Worm (Caenorhabditis elegans) whole organism, L3 larva: Measurements from ENCODE around the gene F23D12.2.

Experiments
- R02D3.7 ChIP-seq: fragments of 150-350 bp; optimal IDR thresholded peaks from 2 replicates; lab custom pipeline; 2014; ENCODE audit warnings: missing biosample characterization, missing genetic modification characterization
- ZK546.5 ChIP-seq: sonication (generic microtip); optimal IDR thresholded peaks from 2 replicates; lab custom pipeline; 2017; ENCODE audit warnings: missing biosample characterization, missing genetic modification characterization
- ama-1 ChIP-seq: fragments of 150-350 bp; optimal IDR thresholded peaks from 2 replicates; lab custom pipeline; 2018
- ceh-16 ChIP-seq: sonication (generic microtip); optimal IDR thresholded peaks from 2 replicates; lab custom pipeline; 2017; ENCODE audit warnings: missing biosample characterization, missing genetic modification characterization
- ceh-28 ChIP-seq: fragments of 150-350 bp; optimal IDR thresholded peaks from 2 replicates; lab custom pipeline; 2014; ENCODE audit warnings: missing biosample characterization, missing genetic modification reagents, missing genetic modification characterization
- ceh-9 ChIP-seq: sonication (generic microtip); optimal IDR thresholded peaks from 2 replicates; lab custom pipeline; 2018; ENCODE audit warnings: missing biosample characterization, missing genetic modification characterization
- egl-27 ChIP-seq: sonication (generic microtip); optimal IDR thresholded peaks from 4 replicates; lab custom pipeline; 2017; ENCODE audit warnings: missing biosample characterization, missing genetic modification reagents, missing genetic modification characterization
- egl-5 ChIP-seq: fragments of 150-350 bp; optimal IDR thresholded peaks from 2 replicates; lab custom pipeline; 2017; ENCODE audit warnings: missing biosample characterization, missing genetic modification reagents, missing genetic modification characterization, inconsistent platforms
- elt-1 ChIP-seq: fragments of 150-350 bp; optimal IDR thresholded peaks from 2 replicates; lab custom pipeline; 2014; ENCODE audit warnings: missing biosample characterization, missing genetic modification characterization
- elt-3 ChIP-seq, 3 experiments: fragments of 150-350 bp in 1 of 3; sonication (generic microtip) in 2 of 3; optimal IDR thresholded peaks; 2 replicates in 2 of 3; 4 replicates in 1 of 3; lab custom pipeline; 2014 to 2017; ENCODE audit warnings: missing biosample characterization in 3 of 3, missing genetic modification characterization in 3 of 3
- eor-1 ChIP-seq, 2 experiments: fragments of 150-350 bp; optimal IDR thresholded peaks; 2 replicates each; lab custom pipeline; 2014 to 2018; ENCODE audit warnings: missing biosample characterization in 2 of 2, missing genetic modification characterization in 2 of 2
- fkh-10 ChIP-seq: sonication (generic microtip); optimal IDR thresholded peaks from 2 replicates; lab custom pipeline; 2017; ENCODE audit warnings: missing biosample characterization, missing genetic modification reagents, missing genetic modification characterization
- fkh-2 ChIP-seq: fragments of 150-350 bp; optimal IDR thresholded peaks from 2 replicates; lab custom pipeline; 2014; ENCODE audit warnings: missing biosample characterization, missing genetic modification reagents, missing genetic modification characterization
- fos-1 ChIP-seq: fragments of 150-350 bp; optimal IDR thresholded peaks from 2 replicates; lab custom pipeline; 2014; ENCODE audit warnings: missing biosample characterization, missing genetic modification characterization
- hmg-11 ChIP-seq: sonication (generic microtip); optimal IDR thresholded peaks from 2 replicates; lab custom pipeline; 2016; ENCODE audit warnings: missing genetic modification characterization, missing compliant biosample characterization
- jun-1 ChIP-seq: fragments of 150-350 bp; optimal IDR thresholded peaks from 2 replicates; lab custom pipeline; 2014; ENCODE audit warnings: missing biosample characterization, missing genetic modification reagents, missing genetic modification characterization
- lin-39 ChIP-seq: fragments of 150-350 bp; optimal IDR thresholded peaks from 2 replicates; lab custom pipeline; 2018; ENCODE audit warnings: missing biosample characterization, missing genetic modification reagents, missing genetic modification characterization
- lsy-12 ChIP-seq: sonication (generic microtip); optimal IDR thresholded peaks from 2 replicates; lab custom pipeline; 2016; ENCODE audit warnings: mild to moderate bottlenecking, missing genetic modification characterization, missing compliant biosample characterization
- mml-1 ChIP-seq: fragments of 150-350 bp; sonication (generic microtip); optimal IDR thresholded peaks from 3 replicates; lab custom pipeline; 2014; ENCODE audit warnings: missing biosample characterization, missing genetic modification characterization
- nfya-1 ChIP-seq: sonication (generic microtip); optimal IDR thresholded peaks from 2 replicates; lab custom pipeline; 2017; ENCODE audit warnings: missing genetic modification characterization, mild to moderate bottlenecking, missing compliant biosample characterization, antibody characterized with exemption, moderate library complexity; ENCODE audit not compliant: insufficient read depth
- nhr-11 ChIP-seq: fragments of 150-350 bp; optimal IDR thresholded peaks from 2 replicates; lab custom pipeline; 2014; ENCODE audit warnings: missing biosample characterization, missing genetic modification characterization
- nhr-12 ChIP-seq: fragments of 150-350 bp; optimal IDR thresholded peaks from 2 replicates; lab custom pipeline; 2014; ENCODE audit warnings: missing biosample characterization, missing genetic modification characterization
- nhr-23 ChIP-seq: fragments of 150-350 bp; optimal IDR thresholded peaks from 2 replicates; lab custom pipeline; 2014; ENCODE audit warnings: missing biosample characterization, missing genetic modification reagents, missing genetic modification characterization
- nhr-237 ChIP-seq: fragments of 150-350 bp; optimal IDR thresholded peaks from 2 replicates; lab custom pipeline; 2014; ENCODE audit warnings: missing biosample characterization, missing genetic modification characterization
- nhr-28 ChIP-seq: fragments of 150-350 bp; optimal IDR thresholded peaks from 2 replicates; lab custom pipeline; 2014; ENCODE audit warnings: missing biosample characterization, missing genetic modification characterization
- nhr-43 ChIP-seq: sonication (generic microtip); optimal IDR thresholded peaks from 2 replicates; lab custom pipeline; 2016; ENCODE audit warnings: mild to moderate bottlenecking, missing genetic modification characterization, missing compliant biosample characterization; ENCODE audit not compliant: poor library complexity, severe bottlenecking
- nhr-67 ChIP-seq: fragments of 150-350 bp; optimal IDR thresholded peaks from 2 replicates; lab custom pipeline; 2014; ENCODE audit warnings: missing biosample characterization, missing genetic modification characterization
- nhr-76 ChIP-seq: fragments of 150-350 bp; sonication (generic microtip); optimal IDR thresholded peaks from 5 replicates; lab custom pipeline; 2014; ENCODE audit warnings: missing biosample characterization, missing genetic modification characterization
- nhr-77 ChIP-seq: fragments of 150-350 bp; optimal IDR thresholded peaks from 2 replicates; lab custom pipeline; 2014; ENCODE audit warnings: missing biosample characterization, missing genetic modification characterization
- skn-1 ChIP-seq: fragments of 150-350 bp; optimal IDR thresholded peaks from 2 replicates; lab custom pipeline; 2014; ENCODE audit warnings: missing biosample characterization, missing genetic modification characterization
- snpc-4 ChIP-seq: fragments of 150-350 bp; optimal IDR thresholded peaks from 2 replicates; lab custom pipeline; 2014; ENCODE audit warnings: missing biosample characterization, missing genetic modification characterization
- tbx-2 ChIP-seq: sonication (generic microtip); optimal IDR thresholded peaks from 2 replicates; lab custom pipeline; 2016; ENCODE audit warnings: mild to moderate bottlenecking, missing genetic modification characterization, missing compliant biosample characterization
- unc-62 ChIP-seq: fragments of 150-350 bp; sonication (generic microtip); optimal IDR thresholded peaks from 4 replicates; lab custom pipeline; 2014; ENCODE audit warnings: missing biosample characterization, missing genetic modification reagents, missing genetic modification characterization
- zag-1 ChIP-seq: fragments of 150-350 bp; optimal IDR thresholded peaks from 2 replicates; lab custom pipeline; 2014; ENCODE audit warnings: missing biosample characterization, missing genetic modification characterization
- ztf-11 ChIP-seq: fragments of 150-350 bp; optimal IDR thresholded peaks from 2 replicates; lab custom pipeline; 2014; ENCODE audit warnings: missing biosample characterization, missing genetic modification characterization
- ztf-4 ChIP-seq: fragments of 150-350 bp; optimal IDR thresholded peaks from 2 replicates; lab custom pipeline; 2014; ENCODE audit warnings: missing biosample characterization, missing genetic modification characterization

F23D12.2 gene

ce11 chrX:14430436-14430835 is 9.1 kb upstream of the F23D12.2 start:
- TF ChIP-seq ZK546.5 (tag; lab: Kevin White, UChicago): no peak
- no peak for TF ChIP-seq fkh-10 (GFP tag; lab: Kevin White, UChicago)
- TF ChIP-seq zag-1: no peak
- no peak for TF ChIP-seq nhr-76 (tag; lab: Kevin White, UChicago)
- no peak for TF ChIP-seq tbx-2 (tag; lab: Kevin White, UChicago)
- no peak for TF ChIP-seq ztf-4
- TF ChIP-seq jun-1 (tag; lab: Kevin White, UChicago): no peak
- no peak for TF ChIP-seq skn-1 (tag; lab: Kevin White, UChicago)
- no peak for TF ChIP-seq nhr-77 (tag; lab: Kevin White, UChicago)
- TF ChIP-seq nhr-12 (tag; lab: Kevin White, UChicago): no peak
- TF ChIP-seq egl-5: no peak
- TF ChIP-seq nhr-11: no peak
- TF ChIP-seq ceh-9 (tag; lab: Kevin White, UChicago): no peak
- TF ChIP-seq snpc-4 (tag; lab: Kevin White, UChicago): no peak
- TF ChIP-seq nhr-237: no peak
- TF ChIP-seq ama-1 (lab: Kevin White, UChicago): no peak
- no peak for TF ChIP-seq fkh-2
- no peak for TF ChIP-seq nfya-1 (tag; lab: Kevin White, UChicago)
- no peak for TF ChIP-seq eor-1 (tag; optimal IDR thresholded peaks at IDR 0.05; lab: Kevin White, UChicago)

- TF ChIP-seq lsy-12 (tag; lab: Kevin White, UChicago) (no peak), egl-27 (no peak), fkh-2 (no peak), nhr-237 (no peak), R02D3.7 (tag; lab: Kevin White, UChicago) (no peak)
Measured at ce11 chrX:14428052-14428451, 6.7 kb upstream of the F23D12.2 start, which contains the start of gene F23D12.1. Gene F23D12.1 (minus strand): TSS chrX:14428152.

ce11 chrX:14424673-14425072 is 3.3 kb upstream of the F23D12.2 start, which contains the start of gene F23D12.11:
Gene F23D12.11 (minus strand): TSS chrX:14424751.
- no peak for TF ChIP-seq hmg-11 (tag; lab: Kevin White, UChicago)
- TF ChIP-seq snpc-4 (tag; lab: Kevin White, UChicago): no peak
- no peak for TF ChIP-seq ztf-4
- no peak for TF ChIP-seq nhr-43 (tag; lab: Kevin White, UChicago)
- no peak for TF ChIP-seq ztf-11
- no peak for TF ChIP-seq ceh-9 (tag; lab: Kevin White, UChicago)
- no peak for TF ChIP-seq skn-1 (tag; lab: Kevin White, UChicago)
- no peak for TF ChIP-seq nhr-23 (tag; lab: Kevin White, UChicago)

ce11 chrX:14424186-14424585 is 2.8 kb upstream of the F23D12.2 start:
- no peak for TF ChIP-seq ZK546.5 (tag; lab: Kevin White, UChicago)
- no peak for TF ChIP-seq nhr-12 (tag; lab: Kevin White, UChicago)
- TF ChIP-seq egl-5: no peak
- no peak for TF ChIP-seq nhr-67 (tag; lab: Kevin White, UChicago)
- TF ChIP-seq unc-62 (GFP tag; lab: Kevin White, UChicago): no peak
- no peak for TF ChIP-seq nfya-1 (tag; lab: Kevin White, UChicago)
- no peak for TF ChIP-seq elt-1 (tag; lab: Kevin White, UChicago)
- TF ChIP-seq ceh-16 (tag; lab: Kevin White, UChicago): no peak
- TF ChIP-seq lin-39: no peak
- no peak for TF ChIP-seq snpc-4 (tag; lab: Kevin White, UChicago)
- no peak for TF ChIP-seq eor-1 (tag; optimal IDR thresholded peaks at IDR 0.05; lab: Kevin White, UChicago)
- TF ChIP-seq R02D3.7 (tag; lab: Kevin White, UChicago): no peak
- TF ChIP-seq mml-1 (tag; lab: Kevin White, UChicago): no peak
- no peak for TF ChIP-seq ceh-28
- no peak for TF ChIP-seq ztf-4
- no peak for TF ChIP-seq nhr-28 (tag; lab: Kevin White, UChicago)
- no peak for TF ChIP-seq elt-3 (tag; optimal IDR thresholded peaks at IDR 0.05; lab: Kevin White, UChicago)
- no peak for TF ChIP-seq hmg-11 (tag; lab: Kevin White, UChicago)
- TF ChIP-seq fos-1 (tag; lab: Kevin White, UChicago): no peak
- no peak for TF ChIP-seq nhr-11
